Fruit fly (Drosophila melanogaster) whole organism, embryonic: Measurements from ENCODE around the gene CG33108.

Experiments used
- Abd-B ChIP-seq: fragments of 200-800 bp; sonication (Bioruptor generic); optimal IDR thresholded peaks from 2 replicates; lab custom pipeline; 2018; ENCODE audit warnings: missing biosample characterization, mild to moderate bottlenecking, missing genetic modification characterization, moderate library complexity
- Atf-2 ChIP-seq: fragments of 200-800 bp; sonication (Bioruptor generic); optimal IDR thresholded peaks from 2 replicates; lab custom pipeline; 2016; ENCODE audit warnings: missing biosample characterization, missing genetic modification characterization
- C15 ChIP-seq: fragments of 200-800 bp; sonication (Bioruptor generic); IDR thresholded peaks from 3 replicates; pipeline ENCODE4 v1.3.6; 2022; ENCODE audit warnings: missing biosample characterization, missing genetic modification characterization
- CG10209 ChIP-seq: fragments of 200-800 bp; sonication (Bioruptor generic); optimal IDR thresholded peaks from 3 replicates; lab custom pipeline; 2017; ENCODE audit warnings: missing biosample characterization, mild to moderate bottlenecking, missing genetic modification characterization, missing genetic modification reagents
- CG1024 ChIP-seq: fragments of 200-800 bp; sonication (Bioruptor generic); IDR thresholded peaks from 2 replicates; pipeline ENCODE4 v1.3.6; 2022; ENCODE audit warnings: missing biosample characterization, missing genetic modification characterization
- CG10959 ChIP-seq: fragments of 200-800 bp; sonication (Bioruptor generic); IDR thresholded peaks from 2 replicates; pipeline ENCODE4 v1.3.6; 2022; ENCODE audit warnings: missing biosample characterization, missing genetic modification characterization
- CG12104 ChIP-seq: fragments of 200-800 bp; sonication (Bioruptor generic); optimal IDR thresholded peaks from 3 replicates; lab custom pipeline; 2016; ENCODE audit warnings: missing biosample characterization, missing genetic modification characterization
- CG12659 ChIP-seq: fragments of 200-800 bp; sonication (Bioruptor generic); optimal IDR thresholded peaks from 3 replicates; lab custom pipeline; 2017; ENCODE audit warnings: mild to moderate bottlenecking, missing biosample characterization, missing genetic modification reagents, missing genetic modification characterization
- CG13424 ChIP-seq: fragments of 200-800 bp; sonication (Bioruptor generic); optimal IDR thresholded peaks from 2 replicates; lab custom pipeline; 2019; ENCODE audit warnings: missing biosample characterization, mild to moderate bottlenecking, missing genetic modification characterization, moderate library complexity
- CG13775 ChIP-seq: fragments of 200-800 bp; sonication (Bioruptor generic); optimal IDR thresholded peaks from 3 replicates; lab custom pipeline; 2017; ENCODE audit warnings: missing biosample characterization, mild to moderate bottlenecking, missing genetic modification characterization
- CG14014 ChIP-seq: fragments of 200-800 bp; sonication (Bioruptor generic); IDR thresholded peaks from 2 replicates; pipeline ENCODE4 v1.3.6; 2022; ENCODE audit warnings: missing biosample characterization, missing genetic modification characterization
- CG15601 ChIP-seq: fragments of 200-800 bp; sonication (Bioruptor generic); optimal IDR thresholded peaks from 3 replicates; lab custom pipeline; 2019; ENCODE audit warnings: missing biosample characterization, mild to moderate bottlenecking, missing genetic modification characterization, moderate library complexity
- CG18011 ChIP-seq: fragments of 200-800 bp; sonication (Bioruptor generic); optimal IDR thresholded peaks from 2 replicates; lab custom pipeline; 2017; ENCODE audit warnings: missing biosample characterization, missing genetic modification characterization, mild to moderate bottlenecking, moderate library complexity, missing genotype
- CG18262 ChIP-seq: fragments of 200-800 bp; optimal IDR thresholded peaks from 3 replicates; lab custom pipeline; 2019; ENCODE audit warnings: missing biosample characterization, mild to moderate bottlenecking, missing genetic modification characterization, moderate library complexity
- CG18476 ChIP-seq: fragments of 200-800 bp; sonication (Bioruptor generic); optimal IDR thresholded peaks from 2 replicates; lab custom pipeline; 2016; ENCODE audit warnings: missing biosample characterization, mild to moderate bottlenecking, missing genetic modification characterization
- CG2129 ChIP-seq: fragments of 200-800 bp; sonication (Bioruptor generic); IDR thresholded peaks from 2 replicates; pipeline ENCODE4 v1.3.6; 2022; ENCODE audit warnings: missing biosample characterization, missing genetic modification characterization; ENCODE audit not compliant: partially characterized antibody
- CG32772 ChIP-seq: fragments of 200-800 bp; sonication (Bioruptor generic); IDR thresholded peaks from 2 replicates; pipeline ENCODE4 v1.3.6; 2022; ENCODE audit warnings: missing biosample characterization, missing genetic modification characterization
- CG4360 ChIP-seq: fragments of 200-800 bp; sonication (Bioruptor generic); IDR thresholded peaks from 2 replicates; pipeline ENCODE4 v1.3.6; 2022; ENCODE audit warnings: missing biosample characterization, missing genetic modification characterization
- CG6175 ChIP-seq: fragments of 200-800 bp; sonication (Bioruptor generic); IDR thresholded peaks from 3 replicates; pipeline ENCODE4 v1.3.6; 2022; ENCODE audit warnings: missing biosample characterization, missing genetic modification characterization
- CG7357 ChIP-seq: fragments of 200-800 bp; sonication (Bioruptor generic); IDR thresholded peaks from 3 replicates; pipeline ENCODE4 v1.3.6; 2022; ENCODE audit warnings: missing biosample characterization, missing genetic modification characterization
- CG9797 ChIP-seq: fragments of 200-800 bp; sonication (Bioruptor generic); optimal IDR thresholded peaks from 3 replicates; lab custom pipeline; 2018; ENCODE audit warnings: missing biosample characterization, mild to moderate bottlenecking, missing genetic modification characterization
- D ChIP-seq, 2 experiments: fragments of 200-800 bp in 1 of 2; fragments of >200 bp in 1 of 2; sonication (Bioruptor generic) in 1 of 2; optimal IDR thresholded peaks; 2 replicates in 1 of 2; 3 replicates in 1 of 2; lab custom pipeline; 2017; ENCODE audit warnings: mild to moderate bottlenecking in 1 of 2, missing biosample characterization in 1 of 2, missing genetic modification characterization in 1 of 2, missing genetic modification reagents in 1 of 2
- Doc2 ChIP-seq: fragments of 200-800 bp; sonication (Bioruptor generic); IDR thresholded peaks from 2 replicates; pipeline ENCODE4 v1.3.6; 2022; ENCODE audit warnings: missing biosample characterization, missing genetic modification characterization
- Elba2 ChIP-seq: fragments of 200-800 bp; sonication (Bioruptor generic); optimal IDR thresholded peaks from 3 replicates; lab custom pipeline; 2016; ENCODE audit warnings: missing biosample characterization, missing genetic modification characterization
- Ets97D ChIP-seq: fragments of 200-800 bp; sonication (Bioruptor generic); optimal IDR thresholded peaks from 3 replicates; lab custom pipeline; 2016; ENCODE audit warnings: missing biosample characterization, missing genetic modification characterization
- HLH4C ChIP-seq: fragments of 200-800 bp; sonication (Bioruptor generic); IDR thresholded peaks from 3 replicates; pipeline ENCODE4 v1.3.6; 2022; ENCODE audit warnings: missing biosample characterization, missing genetic modification characterization; ENCODE audit not compliant: partially characterized antibody
- Hmr ChIP-seq: fragments of 200-800 bp; sonication (Bioruptor generic); optimal IDR thresholded peaks from 3 replicates; lab custom pipeline; 2017; ENCODE audit warnings: mild to moderate bottlenecking, missing biosample characterization, missing genetic modification reagents, missing genetic modification characterization
- Hr3 ChIP-seq: fragments of 200-800 bp; sonication (Bioruptor generic); optimal IDR thresholded peaks from 3 replicates; lab custom pipeline; 2016; ENCODE audit warnings: missing biosample characterization, missing genetic modification characterization
- MTF-1 ChIP-seq: fragments of 200-800 bp; sonication (Bioruptor generic); optimal IDR thresholded peaks from 2 replicates; lab custom pipeline; 2018; ENCODE audit warnings: missing biosample characterization, mild to moderate bottlenecking, missing genetic modification characterization, borderline replicate concordance
- Mrtf ChIP-seq: fragments of 200-800 bp; sonication (Bioruptor generic); IDR thresholded peaks from 3 replicates; pipeline ENCODE4 v1.3.6; 2022; ENCODE audit warnings: missing biosample characterization, missing genetic modification characterization
- Poxn ChIP-seq: fragments of 200-800 bp; sonication (Bioruptor generic); IDR thresholded peaks from 2 replicates; pipeline ENCODE4 v1.3.6; 2022; ENCODE audit warnings: missing biosample characterization, missing genetic modification characterization
- ap ChIP-seq: fragments of 200-800 bp; sonication (Bioruptor generic); IDR thresholded peaks from 2 replicates; pipeline ENCODE4 v1.3.6; 2022; ENCODE audit warnings: missing biosample characterization, missing genetic modification characterization
- bcd ChIP-seq: fragments of 200-800 bp; sonication (Bioruptor generic); optimal IDR thresholded peaks from 2 replicates; lab custom pipeline; 2017; ENCODE audit warnings: missing biosample characterization, mild to moderate bottlenecking, missing genetic modification characterization
- cato ChIP-seq: fragments of 200-800 bp; sonication (Bioruptor generic); optimal IDR thresholded peaks from 2 replicates; lab custom pipeline; 2016; ENCODE audit warnings: missing biosample characterization, missing genetic modification characterization, borderline replicate concordance
- en ChIP-seq: fragments of 200-800 bp; sonication (Bioruptor generic); optimal IDR thresholded peaks from 2 replicates; lab custom pipeline; 2016; ENCODE audit warnings: missing biosample characterization, missing genetic modification characterization
- gt ChIP-seq: fragments of 200-800 bp; sonication (Bioruptor generic); IDR thresholded peaks from 2 replicates; pipeline ENCODE4 v1.3.6; 2022; ENCODE audit warnings: missing biosample characterization, missing genetic modification characterization
- insv ChIP-seq, 2 experiments: fragments of 200-800 bp; sonication (Bioruptor generic); optimal IDR thresholded peaks; 3 replicates each; lab custom pipeline; 2016 to 2018; ENCODE audit warnings: missing biosample characterization in 2 of 2, missing genetic modification characterization in 2 of 2
- jing ChIP-seq: fragments of 200-800 bp; sonication (Bioruptor generic); optimal IDR thresholded peaks from 2 replicates; lab custom pipeline; 2018; ENCODE audit warnings: missing biosample characterization, mild to moderate bottlenecking, missing genetic modification characterization
- mld ChIP-seq: fragments of 200-800 bp; sonication (Bioruptor generic); IDR thresholded peaks from 3 replicates; pipeline ENCODE4 v1.3.6; 2022; ENCODE audit warnings: missing biosample characterization, missing genetic modification characterization; ENCODE audit not compliant: partially characterized antibody
- org-1 ChIP-seq: fragments of 200-800 bp; sonication (Bioruptor generic); optimal IDR thresholded peaks from 2 replicates; lab custom pipeline; 2017; ENCODE audit warnings: missing biosample characterization, missing genetic modification characterization
- pan ChIP-seq, 4 experiments: fragments of >200 bp in 3 of 4; fragments of 200-800 bp in 1 of 4; sonication (Bioruptor generic) in 1 of 4; optimal IDR thresholded peaks in 3 of 4; IDR thresholded peaks in 1 of 4; 2 replicates each; pipeline versions ENCODE4 v1.3.6 to Lab custom; 2017 to 2022; ENCODE audit warnings: missing biosample characterization in 2 of 4, missing genetic modification characterization in 2 of 4, mixed read lengths in 1 of 4
- peb ChIP-seq: fragments of 200-800 bp; sonication (Bioruptor generic); IDR thresholded peaks from 2 replicates; pipeline ENCODE4 v1.3.6; 2022; ENCODE audit warnings: missing biosample characterization, missing genetic modification characterization
- pros ChIP-seq: fragments of 200-800 bp; sonication (Bioruptor generic); optimal IDR thresholded peaks from 3 replicates; lab custom pipeline; 2019; ENCODE audit warnings: missing biosample characterization, mild to moderate bottlenecking, missing genetic modification characterization, moderate library complexity
- sc ChIP-seq, 3 experiments: fragments of >200 bp in 2 of 3; fragments of 200-800 bp in 1 of 3; sonication (Bioruptor generic) in 1 of 3; optimal IDR thresholded peaks; 2 replicates in 2 of 3; 3 replicates in 1 of 3; lab custom pipeline; 2017; ENCODE audit warnings: mild to moderate bottlenecking in 1 of 3, missing biosample characterization in 1 of 3, missing genetic modification characterization in 1 of 3, missing genetic modification reagents in 1 of 3
- tup ChIP-seq: fragments of 200-800 bp; sonication (Bioruptor generic); optimal IDR thresholded peaks from 2 replicates; lab custom pipeline; 2016; ENCODE audit warnings: missing biosample characterization, mild to moderate bottlenecking, missing genetic modification characterization, moderate library complexity
- unc-4 ChIP-seq: fragments of 200-800 bp; sonication (Bioruptor generic); IDR thresholded peaks from 2 replicates; pipeline ENCODE4 v1.3.6; 2022; ENCODE audit warnings: missing biosample characterization, missing genetic modification characterization; ENCODE audit not compliant: partially characterized antibody
- zen2 ChIP-seq: fragments of 200-800 bp; sonication (Bioruptor generic); IDR thresholded peaks from 3 replicates; pipeline ENCODE4 v1.3.6; 2022; ENCODE audit warnings: missing biosample characterization, missing genetic modification characterization; ENCODE audit not compliant: partially characterized antibody

CG33108 gene

dm6 chr3R:24006449-24007159 is 11.1 kb downstream of the CG33108 start (continued):
- TF ChIP-seq CG10209 (GFP tag; lab: Kevin White, UChicago) (no peak), Abd-B (GFP tag; lab: Kevin White, UChicago) (no peak), peb (GFP tag; lab: Robert Waterston, UW) (0 out of 2 replicates have a peak, but pooled peaks have one; percentile 7), HLH4C (GFP tag; lab: Robert Waterston, UW) (no peak), CG2129 (GFP tag; lab: Robert Waterston, UW) (no peak), Doc2 (GFP tag; lab: Robert Waterston, UW) (no peak), CG18011 (no peak), cato (GFP tag; lab: Kevin White, UChicago) (no peak), Hr3 (GFP tag; lab: Kevin White, UChicago) (no peak), CG13424 (no peak), Atf-2 (GFP tag; lab: Kevin White, UChicago) (no peak), CG15601 (tag; lab: Kevin White, UChicago) (no peak), C15 (no peak), ap (GFP tag; lab: Robert Waterston, UW) (no peak), CG12659 (GFP tag; lab: Kevin White, UChicago) (peak; percentile 26), org-1 (GFP tag; lab: Kevin White, UChicago) (no peak), bcd (no peak), D (optimal IDR thresholded peaks at IDR 0.05; lab: Kevin White, UChicago) (no peak), D (GFP tag; optimal IDR thresholded peaks at IDR 0.05; lab: Kevin White, UChicago) (no peak), tup (no peak), mld (GFP tag; lab: Robert Waterston, UW) (no peak), Hmr (GFP tag; lab: Kevin White, UChicago) (no peak), sc (optimal IDR thresholded peaks at IDR 0.05; lab: Kevin White, UChicago) (no peak), sc (GFP tag; optimal IDR thresholded peaks at IDR 0.05; lab: Kevin White, UChicago) (no peak), gt (GFP tag; lab: Robert Waterston, UW) (no peak), CG4360 (no peak), CG9797 (no peak), pan (optimal IDR thresholded peaks at IDR 0.05; lab: Kevin White, UChicago) (no peak), pan (GFP tag; optimal IDR thresholded peaks at IDR 0.05 in 1 of 2, IDR thresholded peaks at IDR 0.05 in 1 of 2) (peak in 1 of 2 experiments; percentile 19), CG13775 (no peak), jing (no peak), pros (GFP tag; lab: Kevin White, UChicago) (no peak), en (GFP tag; lab: Kevin White, UChicago) (no peak), CG1024 (GFP tag; lab: Robert Waterston, UW) (no peak), CG7357 (GFP tag; lab: Robert Waterston, UW) (no peak), Ets97D (GFP tag; lab: Kevin White, UChicago) (no peak), Elba2 (GFP tag; lab: Kevin White, UChicago) (no peak), Mrtf (GFP tag; lab: Robert Waterston, UW) (no peak), CG18262 (tag; lab: Kevin White, UChicago) (no peak), insv (GFP tag; optimal IDR thresholded peaks at IDR 0.05; lab: Kevin White, UChicago) (no peak), CG12104 (GFP tag; lab: Kevin White, UChicago) (no peak), CG6175 (no peak), Poxn (GFP tag; lab: Robert Waterston, UW) (no peak), CG32772 (GFP tag; lab: Robert Waterston, UW) (0 out of 2 replicates have a peak, but pooled peaks have one; percentile 29), CG10959 (GFP tag; lab: Robert Waterston, UW) (no peak), unc-4 (no peak), CG14014 (0 out of 2 replicates have a peak, but pooled peaks have one; percentile 17), MTF-1 (GFP tag; lab: Kevin White, UChicago) (no peak), CG18476 (GFP tag; lab: Kevin White, UChicago) (no peak), zen2 (GFP tag; lab: Robert Waterston, UW) (no peak)
